Worm (Caenorhabditis elegans): ENCODE data around the gene fbxb-99.

DNA sequence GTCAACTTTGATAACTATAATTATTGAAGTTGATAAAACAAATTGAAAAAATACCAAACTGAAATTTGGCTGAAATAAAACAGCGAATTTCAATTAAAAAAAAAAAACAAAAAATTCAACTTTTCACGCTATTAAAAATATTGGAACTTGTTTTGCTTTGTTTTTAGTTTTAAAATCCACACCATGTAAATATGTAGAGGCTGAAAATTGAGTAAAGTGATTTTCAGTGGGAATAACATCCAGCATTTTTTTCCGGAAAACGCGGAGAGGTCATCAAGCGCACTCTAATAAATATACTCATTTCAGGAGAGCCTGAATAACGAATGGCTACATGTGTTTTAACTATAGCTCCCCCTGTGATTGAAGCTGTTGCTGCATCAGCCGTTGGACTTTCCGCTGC, 39.6 kb downstream of the fbxb-99 start, which contains the start of gene rcd-1:
- TF ChIP-seq nfya-1 (tag; optimal IDR thresholded peaks at IDR 0.05; ENCODE audit: insufficient read depth) (no peak), mdl-1 (tag; optimal IDR thresholded peaks at IDR 0.05) (no peak), sea-2 (GFP tag; optimal IDR thresholded peaks at IDR 0.05) (no peak), fkh-10 (GFP tag; optimal IDR thresholded peaks at IDR 0.05) (no peak), pqm-1 (tag; optimal IDR thresholded peaks at IDR 0.05) (no peak), nhr-237 (tag; optimal IDR thresholded peaks at IDR 0.05) (no peak), egl-27 (tag; optimal IDR thresholded peaks at IDR 0.05) (no peak), nhr-28 (tag; optimal IDR thresholded peaks at IDR 0.05) (no peak), nhr-25 (tag; optimal IDR thresholded peaks at IDR 0.05) (no peak), elt-3 (tag; optimal IDR thresholded peaks at IDR 0.05) (no peak), ama-1 (optimal IDR thresholded peaks at IDR 0.05) (no peak), R02D3.7 (tag; optimal IDR thresholded peaks at IDR 0.05) (no peak), jun-1 (tag; optimal IDR thresholded peaks at IDR 0.05) (no peak), lin-15B (tag; optimal IDR thresholded peaks at IDR 0.05) (no peak)
